Worm (Caenorhabditis elegans) whole organism, late embryonic: ENCODE measurements around the gene nhr-269.

Source experiments
- T23F11.4 ChIP-seq: fragments of 200-800 bp; sonication (Bioruptor generic); optimal IDR thresholded peaks from 2 replicates; lab custom pipeline; 2018; ENCODE audit warnings: mild to moderate bottlenecking, missing genetic modification characterization, missing compliant biosample characterization
- ama-1 ChIP-seq: fragments of 150-350 bp; optimal IDR thresholded peaks from 2 replicates; lab custom pipeline; 2014
- ceh-19 ChIP-seq: fragments of 200-800 bp; sonication (Bioruptor generic); optimal IDR thresholded peaks from 2 replicates; lab custom pipeline; 2018; ENCODE audit warnings: mild to moderate bottlenecking, missing genetic modification characterization, missing compliant biosample characterization
- ceh-31 ChIP-seq: sonication (generic microtip); optimal IDR thresholded peaks from 2 replicates; lab custom pipeline; 2016; ENCODE audit warnings: missing genetic modification characterization, missing compliant biosample characterization
- ceh-34 ChIP-seq: sonication (generic microtip); optimal IDR thresholded peaks from 2 replicates; lab custom pipeline; 2016; ENCODE audit warnings: mild to moderate bottlenecking, missing genetic modification characterization, missing compliant biosample characterization
- hlh-30 ChIP-seq: sonication (generic microtip); optimal IDR thresholded peaks from 2 replicates; lab custom pipeline; 2017; ENCODE audit warnings: antibody characterized with exemption, missing genetic modification characterization, missing compliant biosample characterization; ENCODE audit not compliant: insufficient read depth
- nfya-1 ChIP-seq: sonication (generic microtip); optimal IDR thresholded peaks from 2 replicates; lab custom pipeline; 2017; ENCODE audit warnings: missing genetic modification characterization, mild to moderate bottlenecking, missing compliant biosample characterization, antibody characterized with exemption, moderate library complexity
- odd-2 ChIP-seq: sonication (generic microtip); optimal IDR thresholded peaks from 2 replicates; lab custom pipeline; 2017; ENCODE audit warnings: antibody characterized with exemption, mild to moderate bottlenecking, missing genetic modification characterization, missing compliant biosample characterization
- pag-3 ChIP-seq: sonication (generic microtip); optimal IDR thresholded peaks from 2 replicates; lab custom pipeline; 2016; ENCODE audit warnings: missing compliant biosample characterization, missing genetic modification characterization, borderline replicate concordance
- pha-4 ChIP-seq: fragments of 150-350 bp; optimal IDR thresholded peaks from 2 replicates; lab custom pipeline; 2018; ENCODE audit warnings: missing biosample characterization, missing genetic modification reagents, missing genetic modification characterization
- pqm-1 ChIP-seq: sonication (generic microtip); optimal IDR thresholded peaks from 2 replicates; lab custom pipeline; 2016; ENCODE audit warnings: missing genetic modification characterization, missing compliant biosample characterization
- sox-4 ChIP-seq: sonication (generic microtip); optimal IDR thresholded peaks from 2 replicates; lab custom pipeline; 2017; ENCODE audit warnings: mild to moderate bottlenecking, missing genetic modification characterization, inconsistent platforms, missing compliant biosample characterization
- tbx-2 ChIP-seq: sonication (generic microtip); optimal IDR thresholded peaks from 2 replicates; lab custom pipeline; 2016; ENCODE audit warnings: missing genetic modification characterization, missing compliant biosample characterization
- unc-55 ChIP-seq: sonication (generic microtip); optimal IDR thresholded peaks from 2 replicates; lab custom pipeline; 2017; ENCODE audit warnings: missing biosample characterization, missing genetic modification reagents, missing genetic modification characterization

- TF ChIP-seq T23F11.4 (GFP tag; lab: Kevin White, UChicago) (no peak), tbx-2 (tag; lab: Kevin White, UChicago) (no peak), hlh-30 (tag; lab: Kevin White, UChicago) (no peak), ceh-34 (no peak), ceh-31 (no peak), pha-4 (tag; lab: Kevin White, UChicago) (no peak), ama-1 (lab: Kevin White, UChicago) (no peak), pqm-1 (tag; lab: Kevin White, UChicago) (no peak), ceh-19 (no peak), unc-55 (GFP tag; lab: Kevin White, UChicago) (no peak), sox-4 (tag; lab: Kevin White, UChicago) (no peak), odd-2 (tag; lab: Kevin White, UChicago) (no peak), nfya-1 (tag; lab: Kevin White, UChicago) (no peak), pag-3 (tag; lab: Kevin White, UChicago) (no peak)
Measured at ce11 chrV:15332851-15333250, 36.8 kb downstream of the nhr-269 start, which contains the start of gene srw-113.
